Worm (Caenorhabditis elegans): Measurements from ENCODE around the gene npl-4.1.

- TF ChIP-seq nhr-41 (GFP tag; IDR thresholded peaks at IDR 0.05) (no peak), sdz-12 (GFP tag; optimal IDR thresholded peaks at IDR 0.05) (no peak), lin-13 (GFP tag; optimal IDR thresholded peaks at IDR 0.05) (no peak), nhr-111 (GFP tag; optimal IDR thresholded peaks at IDR 0.05) (no peak), lim-7 (GFP tag; IDR thresholded peaks at IDR 0.05) (no peak), unc-62 (GFP tag; optimal IDR thresholded peaks at IDR 0.05 in 1 of 2) (no peak), unc-62 (tag; optimal IDR thresholded peaks at IDR 0.05) (no peak), tag-97 (GFP tag; IDR thresholded peaks at IDR 0.05) (no peak), ztf-11 (tag; optimal IDR thresholded peaks at IDR 0.05) (no peak), nhr-76 (tag; optimal IDR thresholded peaks at IDR 0.05) (no peak), R02D3.7 (tag; optimal IDR thresholded peaks at IDR 0.05) (no peak), ceh-44 (GFP tag; IDR thresholded peaks at IDR 0.05) (no peak), mxl-3 (GFP tag; optimal IDR thresholded peaks at IDR 0.05) (no peak)
Measured at ce11 chrII:5636826-5637225, 5.7 kb downstream of the npl-4.1 start, which contains the start of gene F59E12.8.

Data from whole organism, L4 larva.